Worm (Caenorhabditis elegans) whole organism, young adult: ENCODE results near the gene D2096.7.

ENCODE experiments used
- F22D6.2 ChIP-seq: sonication (generic microtip); optimal IDR thresholded peaks from 2 replicates; lab custom pipeline; 2016; ENCODE audit warnings: mild to moderate bottlenecking, missing genetic modification characterization, missing compliant biosample characterization
- F23B12.7 ChIP-seq: sonication (generic microtip); optimal IDR thresholded peaks from 2 replicates; lab custom pipeline; 2017; ENCODE audit warnings: missing genetic modification characterization, mild to moderate bottlenecking, missing compliant biosample characterization, antibody characterized with exemption, moderate library complexity; ENCODE audit not compliant: insufficient read depth
- bed-1 ChIP-seq: fragments of 200-800 bp; sonication (Bioruptor generic); IDR thresholded peaks from 2 replicates; pipeline ENCODE4 v1.3.6; 2022; ENCODE audit warnings: missing genetic modification reagents, missing genetic modification characterization, missing compliant biosample characterization
- cebp-1 ChIP-seq, 2 experiments: fragments of 200-800 bp in 1 of 2; sonication (Bioruptor generic) in 1 of 2; sonication (generic microtip) in 1 of 2; IDR thresholded peaks in 1 of 2; optimal IDR thresholded peaks in 1 of 2; 2 replicates each; pipeline versions ENCODE4 v1.3.6 to Lab custom; 2017 to 2022; ENCODE audit warnings: missing compliant biosample characterization in 2 of 2, missing genetic modification characterization in 2 of 2, mild to moderate bottlenecking in 1 of 2, missing genetic modification reagents in 1 of 2, moderate library complexity in 1 of 2
- dpl-1 ChIP-seq: fragments of 150-350 bp; optimal IDR thresholded peaks from 2 replicates; lab custom pipeline; 2014; ENCODE audit warnings: missing biosample characterization, missing genetic modification reagents, missing genetic modification characterization
- ekl-4 ChIP-seq: fragments of 200-800 bp; sonication (Bioruptor generic); IDR thresholded peaks from 2 replicates; pipeline ENCODE4 v1.3.6; 2022; ENCODE audit warnings: missing genetic modification reagents, missing genetic modification characterization, missing compliant biosample characterization
- hlh-26 ChIP-seq: fragments of 200-800 bp; sonication (Bioruptor generic); conservative IDR thresholded peaks from 2 replicates; pipeline ENCODE4 v1.3.6; 2022; ENCODE audit warnings: missing genetic modification reagents, missing genetic modification characterization, missing compliant biosample characterization
- hmg-1.2 ChIP-seq: fragments of 200-800 bp; sonication (Bioruptor generic); IDR thresholded peaks from 2 replicates; pipeline ENCODE4 v1.3.6; 2022; ENCODE audit warnings: missing genetic modification reagents, missing genetic modification characterization, missing compliant biosample characterization
- let-526 ChIP-seq: fragments of 200-800 bp; sonication (Bioruptor generic); IDR thresholded peaks from 2 replicates; pipeline ENCODE4 v1.3.6; 2022; ENCODE audit warnings: missing genetic modification reagents, missing genetic modification characterization, missing compliant biosample characterization
- nhr-90 ChIP-seq: sonication (generic microtip); optimal IDR thresholded peaks from 2 replicates; lab custom pipeline; 2016; ENCODE audit warnings: missing genotype, mild to moderate bottlenecking, missing genetic modification characterization, missing compliant biosample characterization
- tbx-9 ChIP-seq: sonication (generic microtip); optimal IDR thresholded peaks from 2 replicates; lab custom pipeline; 2016; ENCODE audit warnings: borderline replicate concordance, missing genetic modification characterization, inconsistent platforms, missing compliant biosample characterization

D2096.7 gene

DNA sequence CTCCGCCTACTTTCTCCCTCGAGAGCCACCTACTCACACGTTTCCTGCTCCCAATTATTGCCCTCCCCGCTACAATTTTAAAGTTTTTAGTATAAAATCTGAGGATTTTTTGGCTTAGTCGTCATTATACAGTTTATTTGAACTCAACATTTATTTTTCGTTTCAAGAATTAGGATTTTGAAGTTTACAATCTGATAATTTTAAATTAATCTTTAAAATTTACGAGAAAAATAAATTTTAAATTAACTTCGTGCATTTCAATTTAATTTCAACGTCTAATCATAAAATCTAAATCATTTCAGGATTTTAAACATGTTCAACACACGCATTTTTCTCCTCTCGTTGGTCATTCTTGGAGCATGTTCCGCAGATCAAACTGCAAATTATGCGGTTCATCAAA, 48.5 kb downstream of the D2096.7 start, which contains the start of gene F35H10.2:
F35H10.2 (plus strand) TSS at position 301 of the 400 bp plus-strand sequence.
- TF ChIP-seq let-526 (GFP tag; lab: Robert Waterston, UW) (no peak), tbx-9 (no peak), bed-1 (GFP tag; lab: Robert Waterston, UW) (no peak), hlh-26 (GFP tag; lab: Robert Waterston, UW) (no peak), hmg-1.2 (GFP tag; lab: Robert Waterston, UW) (no peak), dpl-1 (GFP tag; lab: Kevin White, UChicago) (no peak), F23B12.7 (tag; lab: Kevin White, UChicago) (no peak), nhr-90 (tag; lab: Kevin White, UChicago) (no peak), F22D6.2 (no peak), ekl-4 (GFP tag; lab: Robert Waterston, UW) (no peak), cebp-1 (GFP tag; IDR thresholded peaks at IDR 0.05; lab: Robert Waterston, UW) (no peak), cebp-1 (tag; optimal IDR thresholded peaks at IDR 0.05; lab: Kevin White, UChicago) (no peak)
